Worm (Caenorhabditis elegans): ENCODE results near the gene elb-1.

- TF ChIP-seq ztf-11 (tag; optimal IDR thresholded peaks at IDR 0.05), result no peak
- no peak for TF ChIP-seq unc-62 (GFP tag; optimal IDR thresholded peaks at IDR 0.05)
- TF ChIP-seq lin-13 (tag; optimal IDR thresholded peaks at IDR 0.05), result no peak
- no peak for TF ChIP-seq mep-1 (tag; optimal IDR thresholded peaks at IDR 0.05)
- TF ChIP-seq nhr-237 (tag; optimal IDR thresholded peaks at IDR 0.05), result no peak
- TF ChIP-seq ceh-39 (tag; optimal IDR thresholded peaks at IDR 0.05), result no peak
- no peak for TF ChIP-seq unc-39 (tag; optimal IDR thresholded peaks at IDR 0.05)
- no peak for TF ChIP-seq elt-3 (tag; optimal IDR thresholded peaks at IDR 0.05)
- no peak for TF ChIP-seq mab-5 (tag; optimal IDR thresholded peaks at IDR 0.05)
- no peak for TF ChIP-seq pha-4 (tag; optimal IDR thresholded peaks at IDR 0.05)
- no peak for TF ChIP-seq snpc-4 (tag; optimal IDR thresholded peaks at IDR 0.05)
These were observed 24.3 kb downstream of the elb-1 start, which contains the start of gene Y41C4A.22 for ce11 chrIII:11694975-11695374.

All from whole organism, mixed stage, embryonic.